Fruit fly (Drosophila melanogaster) whole organism, prepupa: ENCODE results near the gene NimB5.
A peak's percentile ranks its signal among the peaks of the same experiment; 100 is the strongest.

Source experiments
- CG11902 ChIP-seq: fragments of 200-800 bp; sonication (Bioruptor generic); optimal IDR thresholded peaks from 3 replicates; lab custom pipeline; 2016; ENCODE audit warnings: missing biosample characterization, missing genetic modification characterization
- CG15336 ChIP-seq: fragments of 200-800 bp; sonication (Bioruptor generic); IDR thresholded peaks from 2 replicates; pipeline ENCODE4 v1.3.6; 2022; ENCODE audit warnings: missing biosample characterization, missing genetic modification characterization
- CG16779 ChIP-seq: fragments of 200-800 bp; sonication (Bioruptor generic); optimal IDR thresholded peaks from 3 replicates; lab custom pipeline; 2017; ENCODE audit warnings: missing biosample characterization, mild to moderate bottlenecking, missing genetic modification characterization
- CG3032 ChIP-seq: fragments of 200-800 bp; optimal IDR thresholded peaks from 2 replicates; lab custom pipeline; 2019; ENCODE audit warnings: missing biosample characterization, mild to moderate bottlenecking, missing genetic modification characterization, moderate library complexity
- CG31627 ChIP-seq: fragments of 200-800 bp; sonication (Bioruptor generic); optimal IDR thresholded peaks from 3 replicates; lab custom pipeline; 2016; ENCODE audit warnings: missing biosample characterization, missing genetic modification characterization
- CG32006 ChIP-seq: fragments of 200-800 bp; sonication (Bioruptor generic); optimal IDR thresholded peaks from 3 replicates; lab custom pipeline; 2017; ENCODE audit warnings: missing biosample characterization, mild to moderate bottlenecking, missing genetic modification characterization
- CG34406 ChIP-seq: fragments of 200-800 bp; sonication (Bioruptor generic); optimal IDR thresholded peaks from 3 replicates; lab custom pipeline; 2016; ENCODE audit warnings: missing biosample characterization, missing genetic modification characterization
- CG3919 ChIP-seq: fragments of 200-800 bp; sonication (Bioruptor generic); optimal IDR thresholded peaks from 3 replicates; lab custom pipeline; 2016; ENCODE audit warnings: missing biosample characterization, missing genetic modification characterization
- CG4318 ChIP-seq: fragments of 200-800 bp; sonication (Bioruptor generic); optimal IDR thresholded peaks from 3 replicates; lab custom pipeline; 2017; ENCODE audit warnings: missing biosample characterization, mild to moderate bottlenecking, missing genetic modification characterization
- CG6163 ChIP-seq: fragments of 200-800 bp; sonication (Bioruptor generic); IDR thresholded peaks from 3 replicates; pipeline ENCODE4 v1.3.6; 2022; ENCODE audit warnings: missing biosample characterization, missing genetic modification characterization
- CG6276 ChIP-seq: fragments of 200-800 bp; sonication (Bioruptor generic); optimal IDR thresholded peaks from 2 replicates; lab custom pipeline; 2017; ENCODE audit warnings: missing biosample characterization, mild to moderate bottlenecking, missing genetic modification characterization
- CG6792 ChIP-seq: fragments of 200-800 bp; sonication (Bioruptor generic); optimal IDR thresholded peaks from 3 replicates; lab custom pipeline; 2016; ENCODE audit warnings: missing biosample characterization, missing genetic modification characterization
- CG8119 ChIP-seq: fragments of 200-800 bp; sonication (Bioruptor generic); IDR thresholded peaks from 3 replicates; pipeline ENCODE4 v1.3.6; 2022; ENCODE audit warnings: missing biosample characterization, missing genetic modification characterization
- CG8319 ChIP-seq: fragments of 200-800 bp; sonication (Bioruptor generic); optimal IDR thresholded peaks from 3 replicates; lab custom pipeline; 2016; ENCODE audit warnings: missing biosample characterization, missing genetic modification characterization
- CG8632 ChIP-seq: fragments of 200-800 bp; sonication (Bioruptor generic); optimal IDR thresholded peaks from 3 replicates; lab custom pipeline; 2016; ENCODE audit warnings: missing biosample characterization, missing genetic modification characterization
- CG9139 ChIP-seq: fragments of 200-800 bp; sonication (Bioruptor generic); optimal IDR thresholded peaks from 3 replicates; lab custom pipeline; 2017; ENCODE audit warnings: missing biosample characterization, mild to moderate bottlenecking, missing genetic modification characterization
- Eip78C ChIP-seq: fragments of 200-800 bp; sonication (Bioruptor generic); peaks from one replicate; lab custom pipeline; 2016; ENCODE audit warnings: missing biosample characterization, missing genetic modification characterization
- Eip93F ChIP-seq: fragments of 200-800 bp; sonication (Bioruptor generic); optimal IDR thresholded peaks from 2 replicates; lab custom pipeline; 2016; ENCODE audit warnings: missing biosample characterization, mild to moderate bottlenecking, missing genetic modification characterization
- Ets96B ChIP-seq: fragments of 200-800 bp; optimal IDR thresholded peaks from 2 replicates; lab custom pipeline; 2019; ENCODE audit warnings: missing biosample characterization, mild to moderate bottlenecking, missing genetic modification characterization, moderate library complexity
- Hr38 ChIP-seq: sonication (Bioruptor generic); optimal IDR thresholded peaks from 2 replicates; lab custom pipeline; 2016; ENCODE audit warnings: missing biosample characterization, missing genetic modification characterization
- Lpt ChIP-seq: fragments of 200-800 bp; sonication (Bioruptor generic); optimal IDR thresholded peaks from 3 replicates; lab custom pipeline; 2016; ENCODE audit warnings: missing biosample characterization, missing genetic modification characterization
- Met ChIP-seq: fragments of 200-800 bp; sonication (Bioruptor generic); optimal IDR thresholded peaks from 3 replicates; lab custom pipeline; 2016; ENCODE audit warnings: missing biosample characterization, missing genetic modification characterization
- achi ChIP-seq: fragments of 200-800 bp; sonication (Bioruptor generic); optimal IDR thresholded peaks from 3 replicates; lab custom pipeline; 2016; ENCODE audit warnings: missing biosample characterization, missing genetic modification characterization
- acj6 ChIP-seq: fragments of 200-800 bp; sonication (Bioruptor generic); optimal IDR thresholded peaks from 3 replicates; lab custom pipeline; 2016; ENCODE audit warnings: missing biosample characterization, missing genetic modification characterization
- dac ChIP-seq: fragments of 200-800 bp; sonication (Bioruptor generic); optimal IDR thresholded peaks from 2 replicates; lab custom pipeline; 2017; ENCODE audit warnings: missing biosample characterization, mild to moderate bottlenecking, missing genetic modification characterization
- dsx ChIP-seq: fragments of 200-800 bp; optimal IDR thresholded peaks from 3 replicates; lab custom pipeline; 2019; ENCODE audit warnings: missing biosample characterization, mild to moderate bottlenecking, missing genetic modification characterization, moderate library complexity; ENCODE audit not compliant: poor library complexity, severe bottlenecking
- eg ChIP-seq: fragments of 200-800 bp; sonication (Bioruptor generic); IDR thresholded peaks from 3 replicates; pipeline ENCODE4 v1.3.6; 2022; ENCODE audit warnings: missing biosample characterization, missing genetic modification characterization
- fd59A ChIP-seq: fragments of 200-800 bp; sonication (Bioruptor generic); optimal IDR thresholded peaks from 2 replicates; lab custom pipeline; 2017; ENCODE audit warnings: missing biosample characterization, mild to moderate bottlenecking, missing genetic modification characterization, missing genetic modification reagents
- fd85E ChIP-seq: fragments of 200-800 bp; sonication (Bioruptor generic); optimal IDR thresholded peaks from 3 replicates; lab custom pipeline; 2016; ENCODE audit warnings: missing biosample characterization, missing genetic modification characterization
- fkh ChIP-seq: fragments of 200-800 bp; sonication (Bioruptor generic); optimal IDR thresholded peaks from 3 replicates; lab custom pipeline; 2017; ENCODE audit warnings: missing biosample characterization, mild to moderate bottlenecking, missing genetic modification characterization, moderate library complexity
- net ChIP-seq: fragments of 200-800 bp; sonication (Bioruptor generic); optimal IDR thresholded peaks from 3 replicates; lab custom pipeline; 2016; ENCODE audit warnings: missing biosample characterization, missing genetic modification characterization
- salr ChIP-seq, 2 experiments: fragments of 200-800 bp; sonication (Bioruptor generic); optimal IDR thresholded peaks; 3 replicates each; lab custom pipeline; 2016 to 2018; ENCODE audit warnings: missing biosample characterization in 2 of 2, missing genetic modification characterization in 2 of 2, mild to moderate bottlenecking in 1 of 2
- svp ChIP-seq: fragments of 200-800 bp; sonication (Bioruptor generic); peaks from one replicate; lab custom pipeline; 2016; ENCODE audit warnings: missing biosample characterization, missing genetic modification characterization

The NimB5 gene

dm6 chr2L:13998952-13999351 lies 29.0 kb downstream of the NimB5 start (continued):
- TF ChIP-seq dac (GFP tag; lab: Kevin White, UChicago) (no peak), salr (GFP tag; optimal IDR thresholded peaks at IDR 0.05; lab: Kevin White, UChicago) (no peak), Met (GFP tag; lab: Kevin White, UChicago) (no peak), CG32006 (GFP tag; lab: Kevin White, UChicago) (peak; percentile 39), CG11902 (no peak), fkh (GFP tag; lab: Kevin White, UChicago) (no peak), CG3919 (GFP tag; lab: Kevin White, UChicago) (peak; percentile 19), CG34406 (GFP tag; lab: Kevin White, UChicago) (peak; percentile 22), CG15336 (peak; percentile 70; the same call in 1 of the 2 replicates), achi (GFP tag; lab: Kevin White, UChicago) (peak; percentile 24)

dm6 chr2L:14001078-14001477 lies 31.1 kb downstream of the NimB5 start, which contains the start of gene rk:
Gene rk (minus strand): TSS chr2L:14001248.
- TF ChIP-seq eg (GFP tag; lab: Robert Waterston, UW) (no peak), CG31627 (GFP tag; lab: Kevin White, UChicago) (no peak), Lpt (GFP tag; lab: Kevin White, UChicago) (no peak), Met (GFP tag; lab: Kevin White, UChicago) (peak; percentile 18), CG3919 (GFP tag; lab: Kevin White, UChicago) (peak; percentile 38), Eip78C (GFP tag; lab: Kevin White, UChicago) (peak; percentile 56), CG8319 (no peak), dsx (GFP tag; lab: Kevin White, UChicago) (peak; percentile 7), CG6163 (0 out of 3 replicates have a peak, but pooled peaks have one; percentile 33), svp (GFP tag; lab: Kevin White, UChicago) (peak; percentile 22), fd59A (GFP tag; lab: Kevin White, UChicago) (no peak)

- TF ChIP-seq CG6276 (GFP tag; lab: Kevin White, UChicago) (no peak), CG8319 (no peak), CG4318 (GFP tag; lab: Kevin White, UChicago) (no peak), CG8119 (GFP tag; lab: Robert Waterston, UW) (no peak), Hr38 (GFP tag; lab: Kevin White, UChicago) (no peak), Ets96B (tag; lab: Kevin White, UChicago) (no peak), fd85E (no peak), CG3919 (GFP tag; lab: Kevin White, UChicago) (no peak), CG3032 (no peak), Eip93F (GFP tag; lab: Kevin White, UChicago) (no peak), acj6 (GFP tag; lab: Kevin White, UChicago) (no peak), CG8632 (no peak), CG16779 (tag; lab: Kevin White, UChicago) (no peak), fkh (GFP tag; lab: Kevin White, UChicago) (no peak), net (GFP tag; lab: Kevin White, UChicago) (no peak), achi (GFP tag; lab: Kevin White, UChicago) (no peak), CG11902 (no peak), CG6792 (GFP tag; lab: Kevin White, UChicago) (no peak), CG31627 (GFP tag; lab: Kevin White, UChicago) (no peak)
Measured at dm6 chr2L:14001887-14002286, 31.9 kb downstream of the NimB5 start.

- no peak for TF ChIP-seq dac (GFP tag; lab: Kevin White, UChicago)
- TF ChIP-seq fkh (GFP tag; lab: Kevin White, UChicago), result no peak
- no peak for TF ChIP-seq fd59A (GFP tag; lab: Kevin White, UChicago)
- no peak for TF ChIP-seq CG16779 (tag; lab: Kevin White, UChicago)
- peak; percentile 12 for TF ChIP-seq svp (GFP tag; lab: Kevin White, UChicago)
Measured at dm6 chr2L:14007801-14008200, 37.8 kb downstream of the NimB5 start, which contains the start of gene CG42692. Gene CG42692 (plus strand): TSS chr2L:14008101.

dm6 chr2L:14010410-14010809 lies 40.4 kb downstream of the NimB5 start:
- TF ChIP-seq dac (GFP tag; lab: Kevin White, UChicago) (no peak), CG9139 (GFP tag; lab: Kevin White, UChicago) (peak; percentile 7), svp (GFP tag; lab: Kevin White, UChicago) (peak; percentile 70), salr (GFP tag; optimal IDR thresholded peaks at IDR 0.05; lab: Kevin White, UChicago) (no peak)
